Fruit fly (Drosophila melanogaster): ENCODE measurements around the gene mRpL36.

mRpL36 gene

DNA sequence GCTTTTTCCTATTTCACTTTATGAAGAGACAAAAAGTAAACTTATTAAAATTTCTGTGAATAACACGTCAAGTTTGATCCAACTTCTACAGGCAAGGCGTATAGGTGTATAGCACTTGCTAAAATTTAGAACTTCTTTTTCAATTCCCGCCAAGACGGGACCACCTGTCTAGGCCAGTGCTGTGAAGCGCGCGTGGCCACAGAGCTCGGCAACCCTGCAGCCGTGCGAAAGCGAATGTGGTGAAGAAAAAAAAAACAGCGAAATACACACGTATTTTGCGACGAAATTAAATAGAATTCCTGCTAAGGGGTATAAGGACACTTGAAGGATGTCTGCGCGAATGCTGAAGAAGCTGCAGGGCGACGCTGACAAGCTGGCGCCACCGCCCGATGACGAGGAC, 14.8 kb downstream of the mRpL36 start, which contains the start of gene Nulp1 (continued):
- TF ChIP-seq Eip74EF (GFP tag; optimal IDR thresholded peaks at IDR 0.05) (no peak), CG10462 (GFP tag; optimal IDR thresholded peaks at IDR 0.05) (no peak), D (optimal IDR thresholded peaks at IDR 0.05) (no peak), D (GFP tag; optimal IDR thresholded peaks at IDR 0.05) (no peak), pan (optimal IDR thresholded peaks at IDR 0.05) (no peak), pan (GFP tag; optimal IDR thresholded peaks at IDR 0.05 in 1 of 2, IDR thresholded peaks at IDR 0.05 in 1 of 2) (no peak), Doc3 (GFP tag; IDR thresholded peaks at IDR 0.05; ENCODE audit: partially characterized antibody) (no peak), CG3065 (GFP tag; optimal IDR thresholded peaks at IDR 0.05) (no peak), Jarid2 (GFP tag; optimal IDR thresholded peaks at IDR 0.05) (no peak), Sry-δ (GFP tag; optimal IDR thresholded peaks at IDR 0.05) (peak; percentile 33), fru (optimal IDR thresholded peaks at IDR 0.05) (no peak), CG8359 (GFP tag; optimal IDR thresholded peaks at IDR 0.05; ENCODE audit: borderline replicate concordance) (no peak), HLH4C (GFP tag; IDR thresholded peaks at IDR 0.05; ENCODE audit: partially characterized antibody) (no peak), sr (GFP tag; IDR thresholded peaks at IDR 0.05) (no peak), Xbp1 (GFP tag; optimal IDR thresholded peaks at IDR 0.05) (peak; percentile 35), CG7928 (GFP tag; optimal IDR thresholded peaks at IDR 0.05) (peak; percentile 39), twi (tag; optimal IDR thresholded peaks at IDR 0.05) (no peak), HmgZ (tag; optimal IDR thresholded peaks at IDR 0.05) (peak; percentile 49), CG8765 (GFP tag; IDR thresholded peaks at IDR 0.05) (no peak), Neu2 (GFP tag; optimal IDR thresholded peaks at IDR 0.05; ENCODE audit: borderline replicate concordance) (no peak), Pdp1 (GFP tag; optimal IDR thresholded peaks at IDR 0.05) (peak in 1 of 2 experiments; percentile 13), CG11504 (tag; optimal IDR thresholded peaks at IDR 0.05) (no peak), chm (GFP tag; IDR thresholded peaks at IDR 0.05) (no peak), Atf6 (GFP tag; IDR thresholded peaks at IDR 0.05) (no peak), CG1647 (GFP tag; optimal IDR thresholded peaks at IDR 0.05) (no peak), CG17568 (GFP tag; optimal IDR thresholded peaks at IDR 0.05) (no peak), CG13624 (GFP tag; optimal IDR thresholded peaks at IDR 0.05) (peak; percentile 58), sd (tag; optimal IDR thresholded peaks at IDR 0.05) (no peak), vfl (GFP tag; optimal IDR thresholded peaks at IDR 0.05) (no peak), ara (GFP tag; IDR thresholded peaks at IDR 0.05) (no peak), az2 (GFP tag; optimal IDR thresholded peaks at IDR 0.05) (no peak), phol (tag; optimal IDR thresholded peaks at IDR 0.05) (peak; percentile 14), fd3F (GFP tag; optimal IDR thresholded peaks at IDR 0.05) (no peak), NK7.1 (GFP tag; optimal IDR thresholded peaks at IDR 0.05) (no peak), CG4617 (GFP tag; optimal IDR thresholded peaks at IDR 0.05; ENCODE audit: borderline replicate concordance) (peak; percentile 91), hth (optimal IDR thresholded peaks at IDR 0.05) (no peak), kay (GFP tag; optimal IDR thresholded peaks at IDR 0.05) (no peak), cas (GFP tag; IDR thresholded peaks at IDR 0.05) (no peak), sqz (GFP tag; optimal IDR thresholded peaks at IDR 0.05) (peak; percentile 85), CG8478 (optimal IDR thresholded peaks at IDR 0.05) (no peak), Meics (GFP tag; optimal IDR thresholded peaks at IDR 0.05) (peak; percentile 10), CG2678 (tag; optimal IDR thresholded peaks at IDR 0.05) (no peak), sens (GFP tag) (peak; percentile 74), CG8281 (tag; optimal IDR thresholded peaks at IDR 0.05) (no peak), al (GFP tag; IDR thresholded peaks at IDR 0.05) (no peak), fd96Cb (tag; optimal IDR thresholded peaks at IDR 0.05) (no peak), Max (GFP tag; optimal IDR thresholded peaks at IDR 0.05) (peak; percentile 37), HLH54F (GFP tag; optimal IDR thresholded peaks at IDR 0.05) (peak; percentile 55), Opbp (GFP tag; IDR thresholded peaks at IDR 0.05; ENCODE audit: partially characterized antibody) (0 out of 3 replicates have a peak, but pooled peaks have one; percentile 43), CG33213 (GFP tag; optimal IDR thresholded peaks at IDR 0.05) (peak; percentile 23), lbe (GFP tag; optimal IDR thresholded peaks at IDR 0.05) (no peak), dati (GFP tag; IDR thresholded peaks at IDR 0.05) (no peak), gce (GFP tag; IDR thresholded peaks at IDR 0.05) (no peak)

Measured in whole organism, embryonic.